Fruit fly (Drosophila melanogaster): ENCODE measurements around the gene SmD2.

Gene SmD2

DNA sequence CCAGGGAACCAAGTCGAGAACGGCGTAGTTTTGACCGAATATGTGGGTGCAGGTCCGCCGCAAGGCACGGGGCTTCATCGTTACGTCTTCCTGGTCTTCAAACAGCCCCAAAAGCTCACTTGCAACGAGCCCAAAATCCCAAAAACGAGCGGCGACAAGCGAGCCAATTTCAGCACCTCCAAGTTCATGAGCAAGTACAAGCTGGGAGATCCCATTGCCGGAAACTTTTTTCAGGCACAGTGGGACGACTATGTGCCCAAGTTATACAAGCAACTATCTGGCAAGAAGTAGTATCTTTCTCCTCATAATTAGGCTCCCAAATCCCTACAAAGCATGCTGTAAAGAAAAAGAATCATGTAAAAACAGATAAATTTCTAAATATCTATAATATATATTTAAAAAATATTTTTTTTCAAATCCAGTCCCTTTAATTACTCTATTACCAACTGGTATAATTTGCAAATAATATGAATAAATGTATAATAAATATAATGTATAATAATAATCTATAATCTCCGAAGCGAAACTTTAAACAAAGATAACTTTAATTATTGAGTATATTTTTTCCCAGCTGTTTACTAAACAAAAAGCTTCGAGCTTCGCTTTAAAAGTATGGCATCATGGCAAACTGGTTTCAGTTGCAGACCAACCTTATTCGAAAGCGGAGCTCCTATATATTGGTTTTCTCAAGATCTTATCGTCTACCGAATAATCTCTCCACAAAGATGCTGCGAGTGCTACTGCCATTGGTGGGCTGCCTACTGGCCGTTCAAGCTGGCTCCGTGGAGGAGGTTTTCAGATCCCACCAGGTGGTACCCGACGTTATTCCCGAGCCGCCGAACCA is 2.1 kb downstream of the SmD2 start, which contains the start of gene CG17919:
TSS of gene CG17919 (plus strand) at position 634 of the 844 bp plus-strand sequence.
- no peak for TF ChIP-seq sage (GFP tag; optimal IDR thresholded peaks at IDR 0.05)
- peak; percentile 21 for TF ChIP-seq h (GFP tag; optimal IDR thresholded peaks at IDR 0.05)
- TF ChIP-seq Dif (GFP tag; optimal IDR thresholded peaks at IDR 0.05; ENCODE audit: partially characterized antibody): peak; percentile 16
- TF ChIP-seq Hr83 (GFP tag; optimal IDR thresholded peaks at IDR 0.05; ENCODE audit: poor library complexity, severe bottlenecking): peak; percentile 72
- TF ChIP-seq dl (GFP tag; optimal IDR thresholded peaks at IDR 0.05; ENCODE audit: insufficient read depth in 1 of 2, partially characterized antibody in 2 of 2): no peak
- no peak for TF ChIP-seq usp (GFP tag; optimal IDR thresholded peaks at IDR 0.05)
- TF ChIP-seq ey (GFP tag; optimal IDR thresholded peaks at IDR 0.05): no peak
- no peak for TF ChIP-seq dmrt93B (GFP tag; optimal IDR thresholded peaks at IDR 0.05)
- TF ChIP-seq N (GFP tag; optimal IDR thresholded peaks at IDR 0.05): no peak
- TF ChIP-seq sv (GFP tag; optimal IDR thresholded peaks at IDR 0.05): no peak
- no peak for TF ChIP-seq Hr78 (GFP tag; optimal IDR thresholded peaks at IDR 0.05)
- TF ChIP-seq CrebA (GFP tag; optimal IDR thresholded peaks at IDR 0.05; ENCODE audit: borderline replicate concordance): no peak
- TF ChIP-seq GATAd (GFP tag; optimal IDR thresholded peaks at IDR 0.05): no peak
- TF ChIP-seq pan (optimal IDR thresholded peaks at IDR 0.05): no peak
- no peak for TF ChIP-seq Hnf4 (GFP tag; optimal IDR thresholded peaks at IDR 0.05)
- TF ChIP-seq Rel (GFP tag; optimal IDR thresholded peaks at IDR 0.05): no peak
- peak; percentile 62 for TF ChIP-seq Rel (tag; optimal IDR thresholded peaks at IDR 0.05)
- TF ChIP-seq br (GFP tag; optimal IDR thresholded peaks at IDR 0.05): no peak
- TF ChIP-seq rgr (GFP tag; optimal IDR thresholded peaks at IDR 0.05): no peak
- TF ChIP-seq lola (GFP tag; optimal IDR thresholded peaks at IDR 0.05): no peak
- TF ChIP-seq Myc (optimal IDR thresholded peaks at IDR 0.05): no peak
- peak; percentile 28 for TF ChIP-seq fru (GFP tag; optimal IDR thresholded peaks at IDR 0.05)
- TF ChIP-seq Jra (GFP tag; optimal IDR thresholded peaks at IDR 0.05): no peak
- TF ChIP-seq HLH106 (tag; optimal IDR thresholded peaks at IDR 0.05): no peak

DNA sequence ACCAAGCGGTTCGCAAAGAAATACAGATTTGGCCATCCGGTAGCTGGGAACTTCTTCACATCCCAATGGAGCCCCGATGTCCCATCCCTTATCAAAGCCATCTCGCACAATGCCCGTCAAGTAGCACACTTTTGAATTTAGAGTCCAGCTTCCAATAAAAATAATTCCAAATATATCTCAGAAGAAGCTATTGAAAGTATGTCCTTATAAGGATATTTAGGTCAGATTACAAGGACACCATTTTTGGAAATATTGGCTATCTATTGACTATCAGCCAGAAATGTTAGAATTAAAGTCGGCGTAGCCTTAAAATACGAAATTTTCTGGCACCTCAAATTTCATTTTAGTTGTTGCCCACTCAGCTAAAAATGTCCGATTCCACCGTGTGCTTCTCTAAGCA is 3.0 kb downstream of the SmD2 start, which contains the start of gene CG10298:
TSS of gene CG10298 (plus strand) at position 301 of the 400 bp plus-strand sequence.
- TF ChIP-seq Sp1 (GFP tag; optimal IDR thresholded peaks at IDR 0.05) (no peak), Myc (optimal IDR thresholded peaks at IDR 0.05) (no peak), Vsx2 (GFP tag; optimal IDR thresholded peaks at IDR 0.05; ENCODE audit: partially characterized antibody) (no peak), HLH106 (tag; optimal IDR thresholded peaks at IDR 0.05) (no peak), Dfd (GFP tag; optimal IDR thresholded peaks at IDR 0.05) (no peak), sage (GFP tag; optimal IDR thresholded peaks at IDR 0.05) (no peak), tai (GFP tag; optimal IDR thresholded peaks at IDR 0.05) (no peak), Hnf4 (GFP tag; optimal IDR thresholded peaks at IDR 0.05) (no peak), Hr78 (GFP tag; optimal IDR thresholded peaks at IDR 0.05) (no peak), Abd-B (GFP tag; optimal IDR thresholded peaks at IDR 0.05) (no peak), rgr (GFP tag; optimal IDR thresholded peaks at IDR 0.05) (no peak), GATAd (GFP tag; optimal IDR thresholded peaks at IDR 0.05) (no peak), usp (GFP tag; optimal IDR thresholded peaks at IDR 0.05) (no peak), Rel (GFP tag; optimal IDR thresholded peaks at IDR 0.05) (no peak), Rel (tag; optimal IDR thresholded peaks at IDR 0.05) (no peak), CrebA (GFP tag; optimal IDR thresholded peaks at IDR 0.05; ENCODE audit: borderline replicate concordance) (no peak), dsf (GFP tag; optimal IDR thresholded peaks at IDR 0.05; ENCODE audit: borderline replicate concordance) (no peak), Jra (GFP tag; optimal IDR thresholded peaks at IDR 0.05) (no peak)

DNA sequence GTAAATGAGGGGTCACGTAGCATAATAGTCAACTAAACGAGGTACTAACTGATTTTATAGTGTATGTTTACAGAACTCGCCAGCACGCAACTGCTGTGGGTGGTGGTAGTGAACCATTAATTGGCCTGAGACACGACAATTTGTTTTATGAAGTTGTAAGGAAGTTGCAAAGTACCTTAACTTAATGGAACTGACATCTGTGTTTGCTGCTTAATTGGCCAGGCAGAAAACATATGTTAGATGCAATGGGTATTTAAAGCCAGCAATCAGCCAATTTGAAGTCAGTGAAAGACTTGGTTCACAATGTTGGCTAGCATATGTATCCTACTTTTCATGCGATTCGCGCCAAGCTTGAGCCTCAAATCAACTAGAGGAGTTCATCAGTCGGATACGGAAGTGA is 4.0 kb downstream of the SmD2 start, which contains the start of gene CG17917:
TSS of gene CG17917 (plus strand) at position 301 of the 400 bp plus-strand sequence.
- TF ChIP-seq dl (GFP tag; optimal IDR thresholded peaks at IDR 0.05; ENCODE audit: insufficient read depth in 1 of 2, partially characterized antibody in 2 of 2) (no peak), jim (GFP tag; optimal IDR thresholded peaks at IDR 0.05) (no peak), CG32264 (GFP tag; optimal IDR thresholded peaks at IDR 0.05) (no peak), usp (GFP tag; optimal IDR thresholded peaks at IDR 0.05) (no peak), dsf (GFP tag; optimal IDR thresholded peaks at IDR 0.05; ENCODE audit: borderline replicate concordance) (no peak), Hnf4 (GFP tag; optimal IDR thresholded peaks at IDR 0.05) (no peak), psq (GFP tag; optimal IDR thresholded peaks at IDR 0.05) (no peak), br (GFP tag; optimal IDR thresholded peaks at IDR 0.05) (no peak), pan (optimal IDR thresholded peaks at IDR 0.05) (no peak), Jra (GFP tag; optimal IDR thresholded peaks at IDR 0.05) (no peak), Hr78 (GFP tag; optimal IDR thresholded peaks at IDR 0.05) (no peak), foxo (GFP tag; optimal IDR thresholded peaks at IDR 0.05) (no peak), Vsx2 (GFP tag; optimal IDR thresholded peaks at IDR 0.05; ENCODE audit: partially characterized antibody) (no peak), Sp1 (GFP tag; optimal IDR thresholded peaks at IDR 0.05) (no peak), GATAd (GFP tag; optimal IDR thresholded peaks at IDR 0.05) (no peak), h (GFP tag; optimal IDR thresholded peaks at IDR 0.05) (no peak), OdsH (GFP tag; optimal IDR thresholded peaks at IDR 0.05) (no peak)

Data from whole organism, wandering third instar larva.